Worm (Caenorhabditis elegans) whole organism, L4 larva: ENCODE results near the gene sre-31.

ENCODE experiments used
- T26A8.4 ChIP-seq: fragments of 200-800 bp; sonication (Bioruptor generic); IDR thresholded peaks from 2 replicates; pipeline ENCODE4 v1.3.6; 2022; ENCODE audit warnings: missing genetic modification characterization, missing compliant biosample characterization
- Y105C5A.15 ChIP-seq: fragments of 200-800 bp; sonication (Bioruptor generic); IDR thresholded peaks from 2 replicates; pipeline ENCODE4 v1.3.6; 2022; ENCODE audit warnings: missing genetic modification characterization, missing compliant biosample characterization
- Y75B8A.6 ChIP-seq: fragments of 200-800 bp; sonication (Bioruptor generic); IDR thresholded peaks from 2 replicates; pipeline ENCODE4 v1.3.6; 2022; ENCODE audit warnings: missing genetic modification reagents, missing genetic modification characterization, missing compliant biosample characterization
- ZK546.5 ChIP-seq, 2 experiments: sonication (generic microtip); optimal IDR thresholded peaks; 2 replicates each; lab custom pipeline; 2017; ENCODE audit warnings: missing biosample characterization in 2 of 2, missing genetic modification characterization in 2 of 2
- ama-1 ChIP-seq: fragments of 150-350 bp; optimal IDR thresholded peaks from 2 replicates; lab custom pipeline; 2014; ENCODE audit warnings: inconsistent platforms, mixed read lengths
- arid-1 ChIP-seq: fragments of 200-800 bp; sonication (Bioruptor generic); conservative IDR thresholded peaks from 2 replicates; pipeline ENCODE4 v1.3.6; 2022; ENCODE audit warnings: missing genetic modification reagents, missing genetic modification characterization, missing compliant biosample characterization
- attf-4 ChIP-seq: sonication (generic microtip); optimal IDR thresholded peaks from 3 replicates; lab custom pipeline; 2017; ENCODE audit warnings: missing biosample characterization, missing genetic modification characterization
- ceh-28 ChIP-seq: fragments of 150-350 bp; optimal IDR thresholded peaks from 2 replicates; lab custom pipeline; 2014; ENCODE audit warnings: missing biosample characterization, missing genetic modification reagents, missing genetic modification characterization
- ceh-82 ChIP-seq: sonication (generic microtip); optimal IDR thresholded peaks from 2 replicates; lab custom pipeline; 2017; ENCODE audit warnings: missing biosample characterization, missing genetic modification characterization
- ces-1 ChIP-seq: fragments of 150-350 bp; sonication (generic microtip); optimal IDR thresholded peaks from 4 replicates; lab custom pipeline; 2014; ENCODE audit warnings: missing biosample characterization, missing genetic modification reagents, missing genetic modification characterization
- daf-16 ChIP-seq, 3 experiments: sonication (generic microtip); optimal IDR thresholded peaks; 2 replicates each; lab custom pipeline; 2016 to 2017; ENCODE audit warnings: missing genetic modification characterization in 3 of 3, missing genetic modification reagents in 3 of 3, mild to moderate bottlenecking in 2 of 3, missing compliant biosample characterization in 2 of 3, missing biosample characterization in 1 of 3, moderate library complexity in 1 of 3
- daf-8 ChIP-seq: fragments of 200-800 bp; sonication (Bioruptor generic); IDR thresholded peaks from 2 replicates; pipeline ENCODE4 v1.3.6; 2022; ENCODE audit warnings: missing genetic modification characterization, missing compliant biosample characterization
- dmd-9 ChIP-seq: fragments of 200-800 bp; sonication (Bioruptor generic); IDR thresholded peaks from 2 replicates; pipeline ENCODE4 v1.3.6; 2022; ENCODE audit warnings: missing genetic modification reagents, missing genetic modification characterization, missing compliant biosample characterization
- dve-1 ChIP-seq: sonication (generic microtip); optimal IDR thresholded peaks from 2 replicates; lab custom pipeline; 2017; ENCODE audit warnings: antibody characterized with exemption, mild to moderate bottlenecking, missing genetic modification characterization, missing compliant biosample characterization; ENCODE audit not compliant: insufficient read depth
- hif-1 ChIP-seq, 2 experiments: sonication (generic microtip); optimal IDR thresholded peaks; 2 replicates each; lab custom pipeline; 2016 to 2017; ENCODE audit warnings: missing compliant biosample characterization in 2 of 2, missing genetic modification characterization in 2 of 2, missing genetic modification reagents in 2 of 2, missing genotype in 2 of 2, mild to moderate bottlenecking in 1 of 2
- hlh-11 ChIP-seq: fragments of 200-800 bp; sonication (Bioruptor generic); optimal IDR thresholded peaks from 2 replicates; lab custom pipeline; 2018; ENCODE audit warnings: mild to moderate bottlenecking, missing genetic modification characterization, missing compliant biosample characterization
- hlh-30 ChIP-seq: sonication (generic microtip); optimal IDR thresholded peaks from 2 replicates; lab custom pipeline; 2017; ENCODE audit warnings: antibody characterized with exemption, mild to moderate bottlenecking, missing genetic modification characterization, missing compliant biosample characterization; ENCODE audit not compliant: insufficient read depth
- hmg-1.1 ChIP-seq: fragments of 200-800 bp; sonication (Bioruptor generic); IDR thresholded peaks from 2 replicates; pipeline ENCODE4 v1.3.6; 2022; ENCODE audit warnings: missing genetic modification reagents, missing genetic modification characterization, missing compliant biosample characterization
- lim-7 ChIP-seq: fragments of 200-800 bp; sonication (Bioruptor generic); IDR thresholded peaks from 2 replicates; pipeline ENCODE4 v1.3.6; 2022; ENCODE audit warnings: missing genetic modification characterization, missing compliant biosample characterization
- lin-1 ChIP-seq: fragments of 200-800 bp; sonication (Bioruptor generic); IDR thresholded peaks from 2 replicates; pipeline ENCODE4 v1.3.6; 2022; ENCODE audit warnings: missing genetic modification reagents, missing genetic modification characterization, missing compliant biosample characterization
- lin-38 ChIP-seq: fragments of 200-800 bp; sonication (Bioruptor generic); IDR thresholded peaks from 2 replicates; pipeline ENCODE4 v1.3.6; 2022; ENCODE audit warnings: missing genetic modification reagents, missing genetic modification characterization, missing compliant biosample characterization
- lin-39 ChIP-seq: fragments of 150-350 bp; optimal IDR thresholded peaks from 2 replicates; lab custom pipeline; 2014; ENCODE audit warnings: missing biosample characterization, missing genetic modification reagents, missing genetic modification characterization
- lir-3 ChIP-seq: sonication (generic microtip); optimal IDR thresholded peaks from 2 replicates; lab custom pipeline; 2016; ENCODE audit warnings: mild to moderate bottlenecking, missing genetic modification characterization, missing compliant biosample characterization
- madf-5 ChIP-seq, 2 experiments: fragments of 200-800 bp; sonication (Bioruptor generic); IDR thresholded peaks; 2 replicates each; pipeline ENCODE4 v1.3.6; 2022; ENCODE audit warnings: missing compliant biosample characterization in 2 of 2, missing genetic modification characterization in 2 of 2
- madf-9 ChIP-seq: fragments of 200-800 bp; sonication (Bioruptor generic); conservative IDR thresholded peaks from 2 replicates; pipeline ENCODE4 v1.3.6; 2022; ENCODE audit warnings: missing genetic modification reagents, missing genetic modification characterization, missing compliant biosample characterization
- mdl-1 ChIP-seq, 2 experiments: fragments of 150-350 bp in 1 of 2; sonication (generic microtip) in 1 of 2; optimal IDR thresholded peaks; 2 replicates each; lab custom pipeline; 2014 to 2017; ENCODE audit warnings: missing biosample characterization in 2 of 2, missing genetic modification characterization in 2 of 2
- mep-1 ChIP-seq: fragments of 150-350 bp; sonication (generic microtip); optimal IDR thresholded peaks from 3 replicates; lab custom pipeline; 2014; ENCODE audit warnings: missing biosample characterization, missing genetic modification characterization
- mes-2 ChIP-seq: sonication (generic microtip); optimal IDR thresholded peaks from 2 replicates; lab custom pipeline; 2016; ENCODE audit warnings: missing genotype, mild to moderate bottlenecking, missing genetic modification characterization, missing compliant biosample characterization; ENCODE audit not compliant: poor library complexity, severe bottlenecking
- mxl-2 ChIP-seq: fragments of 200-800 bp; sonication (Bioruptor generic); conservative IDR thresholded peaks from 2 replicates; pipeline ENCODE4 v1.3.6; 2022; ENCODE audit warnings: missing genetic modification reagents, missing genetic modification characterization, missing compliant biosample characterization
- nhr-102 ChIP-seq: sonication (generic microtip); optimal IDR thresholded peaks from 2 replicates; lab custom pipeline; 2016; ENCODE audit warnings: mild to moderate bottlenecking, missing genetic modification characterization, moderate library complexity, missing compliant biosample characterization
- nhr-111 ChIP-seq: fragments of 200-800 bp; sonication (Bioruptor generic); optimal IDR thresholded peaks from 2 replicates; lab custom pipeline; 2018; ENCODE audit warnings: mild to moderate bottlenecking, missing genetic modification characterization, missing compliant biosample characterization
- nhr-237 ChIP-seq: sonication (generic microtip); optimal IDR thresholded peaks from 2 replicates; lab custom pipeline; 2017; ENCODE audit warnings: missing biosample characterization, missing genetic modification characterization
- nhr-76 ChIP-seq: fragments of 150-350 bp; optimal IDR thresholded peaks from 2 replicates; lab custom pipeline; 2014; ENCODE audit warnings: missing biosample characterization, missing genetic modification characterization
- nhr-77 ChIP-seq: fragments of 150-350 bp; optimal IDR thresholded peaks from 2 replicates; lab custom pipeline; 2014; ENCODE audit warnings: missing biosample characterization, missing genetic modification characterization
- pha-4 ChIP-seq, 2 experiments: fragments of 150-350 bp in 1 of 2; fragments of 200-800 bp in 1 of 2; sonication (Bioruptor generic) in 1 of 2; IDR thresholded peaks in 1 of 2; optimal IDR thresholded peaks in 1 of 2; 2 replicates each; pipeline versions ENCODE4 v1.3.6 to Lab custom; 2014 to 2022; ENCODE audit warnings: missing genetic modification characterization in 2 of 2, missing genetic modification reagents in 2 of 2, missing biosample characterization in 1 of 2, missing compliant biosample characterization in 1 of 2
- spr-1 ChIP-seq: sonication (generic microtip); optimal IDR thresholded peaks from 2 replicates; lab custom pipeline; 2016; ENCODE audit warnings: mild to moderate bottlenecking, missing genetic modification characterization, missing compliant biosample characterization
- unc-62 ChIP-seq, 3 experiments: fragments of 150-350 bp in 1 of 3; sonication (generic microtip); optimal IDR thresholded peaks in 2 of 3; peaks in 1 of 3; 1 replicate in 1 of 3; 2 replicates in 2 of 3; lab custom pipeline; 2014 to 2017; ENCODE audit warnings: missing biosample characterization in 3 of 3, missing genetic modification characterization in 3 of 3, missing genetic modification reagents in 3 of 3, missing genotype in 1 of 3
- vab-7 ChIP-seq: fragments of 200-800 bp; sonication (Bioruptor generic); IDR thresholded peaks from 2 replicates; pipeline ENCODE4 v1.3.6; 2022; ENCODE audit warnings: missing genetic modification reagents, missing genetic modification characterization, missing compliant biosample characterization
- zfp-2 ChIP-seq: sonication (generic microtip); optimal IDR thresholded peaks from 2 replicates; lab custom pipeline; 2016; ENCODE audit warnings: mild to moderate bottlenecking, missing genetic modification characterization, missing compliant biosample characterization
- zip-2 ChIP-seq: fragments of 150-350 bp; optimal IDR thresholded peaks from 2 replicates; lab custom pipeline; 2014; ENCODE audit warnings: missing biosample characterization, missing genetic modification characterization

sre-31 gene

ce11 chrII:12435202-12435872, 26.7 kb upstream of the sre-31 start (continued):
- TF ChIP-seq nhr-102 (tag; lab: Kevin White, UChicago) (no peak), ZK546.5 (tag; optimal IDR thresholded peaks at IDR 0.05; lab: Kevin White, UChicago) (no peak), daf-16 (GFP tag; optimal IDR thresholded peaks at IDR 0.05; lab: Kevin White, UChicago) (no peak), daf-16 (tag; optimal IDR thresholded peaks at IDR 0.05; lab: Kevin White, UChicago) (no peak), mdl-1 (tag; optimal IDR thresholded peaks at IDR 0.05; lab: Kevin White, UChicago) (no peak), vab-7 (GFP tag; lab: Robert Waterston, UW) (peak; percentile 42; the same call in 1 of the 2 replicates), nhr-76 (tag; lab: Kevin White, UChicago) (no peak), madf-5 (GFP tag; IDR thresholded peaks at IDR 0.05; lab: Robert Waterston, UW) (no peak), nhr-237 (tag; lab: Kevin White, UChicago) (no peak)
- TF ChIP-seq, all 104 proteins: peak for 7

ce11 chrII:12432356-12432755, 23.7 kb upstream of the sre-31 start, which contains the start of gene dct-12:
Gene dct-12, minus strand, starts transcription at chrII:12432456.
- TF ChIP-seq daf-8 (no peak), unc-62 (GFP tag; optimal IDR thresholded peaks at IDR 0.05 in 1 of 2; lab: Kevin White, UChicago) (peak in 1 of 2 experiments; percentile 70), unc-62 (tag; optimal IDR thresholded peaks at IDR 0.05; lab: Kevin White, UChicago) (no peak)

- TF ChIP-seq Y105C5A.15 (GFP tag; lab: Robert Waterston, UW), result no peak
- peak in 1 of 2 experiments; percentile 8 for TF ChIP-seq unc-62 (GFP tag; optimal IDR thresholded peaks at IDR 0.05 in 1 of 2; lab: Kevin White, UChicago)
- no peak for TF ChIP-seq unc-62 (tag; optimal IDR thresholded peaks at IDR 0.05; lab: Kevin White, UChicago)
- no peak for TF ChIP-seq daf-8
Observed at ce11 chrII:12429743-12430142, 21.1 kb upstream of the sre-31 start, which contains the start of gene Y57A10C.8. Gene Y57A10C.8, minus strand, starts transcription at chrII:12429843.

- TF ChIP-seq hmg-1.1 (GFP tag; lab: Robert Waterston, UW) (no peak), hif-1 (tag; optimal IDR thresholded peaks at IDR 0.05; lab: Kevin White, UChicago) (no peak), Y75B8A.6 (no peak), nhr-76 (tag; lab: Kevin White, UChicago) (no peak), spr-1 (tag; lab: Kevin White, UChicago) (no peak), arid-1 (GFP tag; lab: Robert Waterston, UW) (no peak), ces-1 (GFP tag; lab: Kevin White, UChicago) (no peak), dmd-9 (GFP tag; lab: Robert Waterston, UW) (no peak), madf-9 (no peak), ceh-28 (tag; lab: Kevin White, UChicago) (no peak), hlh-11 (tag; lab: Kevin White, UChicago) (peak; percentile 70), daf-8 (no peak), lin-38 (no peak), ama-1 (lab: Kevin White, UChicago) (no peak), T26A8.4 (GFP tag; lab: Robert Waterston, UW) (no peak), zip-2 (tag; lab: Kevin White, UChicago) (no peak), mxl-2 (GFP tag; lab: Robert Waterston, UW) (no peak), nhr-77 (tag; lab: Kevin White, UChicago) (peak; percentile 72), nhr-102 (tag; lab: Kevin White, UChicago) (peak; percentile 6), lin-1 (GFP tag; lab: Robert Waterston, UW) (no peak), pha-4 (GFP tag; IDR thresholded peaks at IDR 0.05; lab: Robert Waterston, UW) (no peak), pha-4 (tag; optimal IDR thresholded peaks at IDR 0.05; lab: Kevin White, UChicago) (no peak), Y105C5A.15 (GFP tag; lab: Robert Waterston, UW) (no peak), lim-7 (GFP tag; lab: Robert Waterston, UW) (no peak), nhr-111 (no peak), ceh-82 (tag; lab: Kevin White, UChicago) (no peak), dve-1 (tag; lab: Kevin White, UChicago) (peak; percentile 93), lir-3 (tag; lab: Kevin White, UChicago) (no peak), mep-1 (peak; percentile 53), attf-4 (tag; lab: Kevin White, UChicago) (no peak), zfp-2 (no peak), hlh-30 (tag; lab: Kevin White, UChicago) (no peak), mes-2 (tag; lab: Kevin White, UChicago) (peak; percentile 45), lin-39 (no peak)
Observed at ce11 chrII:12425644-12426222, 17.1 kb upstream of the sre-31 start, which contains the start of gene daf-22. Gene daf-22, minus strand, starts transcription at chrII:12425694.
